Fruit fly (Drosophila melanogaster) whole organism, embryonic: ENCODE results near the gene Pop2.

Source experiments
- CG12219 ChIP-seq: fragments of 200-800 bp; sonication (Bioruptor generic); optimal IDR thresholded peaks from 3 replicates; lab custom pipeline; 2018; ENCODE audit warnings: missing biosample characterization, mild to moderate bottlenecking, missing genetic modification characterization
- CG9437 ChIP-seq: fragments of 200-800 bp; sonication (Bioruptor generic); optimal IDR thresholded peaks from 2 replicates; lab custom pipeline; 2018; ENCODE audit warnings: missing biosample characterization, mild to moderate bottlenecking, missing genetic modification characterization
- her ChIP-seq: fragments of 200-800 bp; sonication (Bioruptor generic); optimal IDR thresholded peaks from 2 replicates; lab custom pipeline; 2016; ENCODE audit warnings: missing biosample characterization, missing genetic modification characterization

Pop2 gene

DNA sequence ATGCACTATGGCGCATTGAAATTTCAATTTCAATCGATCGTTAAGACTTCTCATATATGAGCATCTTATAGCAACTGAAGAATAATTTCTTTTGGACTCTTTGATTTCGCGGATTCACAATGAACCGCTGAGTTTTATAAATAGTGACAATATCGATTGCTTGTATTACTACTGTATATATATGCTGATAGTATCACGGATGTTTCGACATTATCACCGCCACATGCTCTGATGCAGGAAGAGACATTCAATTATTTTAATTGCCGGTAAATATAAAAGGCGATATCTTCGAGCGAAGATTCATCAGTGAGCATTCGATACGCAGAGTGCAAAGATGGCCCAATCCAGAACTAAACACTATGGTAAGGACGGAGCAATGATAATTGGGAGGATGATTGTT, 53.2 kb downstream of the Pop2 start, which contains the start of gene CG17826:
TSS of gene CG17826 (plus strand) at position 301 of the 400 bp plus-strand sequence.
- TF ChIP-seq CG9437 (GFP tag; lab: Kevin White, UChicago) (no peak), CG12219 (GFP tag; lab: Kevin White, UChicago) (no peak), her (GFP tag; lab: Kevin White, UChicago) (no peak)
